Worm (Caenorhabditis elegans) whole organism, early embryonic: ENCODE results near the gene gur-5.

Experiments used
- B0310.2 ChIP-seq: sonication (generic microtip); optimal IDR thresholded peaks from 2 replicates; lab custom pipeline; 2016; ENCODE audit warnings: mild to moderate bottlenecking, missing genetic modification characterization, missing compliant biosample characterization
- F13C5.2 ChIP-seq: sonication (generic microtip); optimal IDR thresholded peaks from 2 replicates; lab custom pipeline; 2017; ENCODE audit warnings: mild to moderate bottlenecking, missing genetic modification characterization, inconsistent platforms, missing compliant biosample characterization
- aly-1 ChIP-seq: sonication (generic microtip); optimal IDR thresholded peaks from 2 replicates; lab custom pipeline; 2016; ENCODE audit warnings: missing genetic modification characterization, missing compliant biosample characterization
- ama-1 ChIP-seq: fragments of 150-350 bp; optimal IDR thresholded peaks from 2 replicates; lab custom pipeline; 2014
- ceh-13 ChIP-seq: fragments of 200-800 bp; sonication (Bioruptor generic); optimal IDR thresholded peaks from 2 replicates; lab custom pipeline; 2018; ENCODE audit warnings: mild to moderate bottlenecking, missing genetic modification characterization, missing compliant biosample characterization
- ceh-36 ChIP-seq: sonication (generic microtip); optimal IDR thresholded peaks from 2 replicates; lab custom pipeline; 2016; ENCODE audit warnings: missing genetic modification characterization, inconsistent platforms, missing compliant biosample characterization
- ets-7 ChIP-seq: sonication (generic microtip); optimal IDR thresholded peaks from 2 replicates; lab custom pipeline; 2016; ENCODE audit warnings: missing genotype, missing genetic modification characterization, missing compliant biosample characterization
- flt-1 ChIP-seq: fragments of 200-800 bp; sonication (Bioruptor generic); IDR thresholded peaks from 2 replicates; pipeline ENCODE4 v1.3.6; 2022; ENCODE audit warnings: missing genetic modification characterization, missing compliant biosample characterization
- hmbx-1 ChIP-seq: sonication (generic microtip); optimal IDR thresholded peaks from 2 replicates; lab custom pipeline; 2016; ENCODE audit warnings: mild to moderate bottlenecking, missing genetic modification characterization, missing compliant biosample characterization
- hmg-4 ChIP-seq: fragments of 200-800 bp; sonication (Bioruptor generic); optimal IDR thresholded peaks from 2 replicates; lab custom pipeline; 2018; ENCODE audit warnings: mild to moderate bottlenecking, missing genetic modification characterization, missing compliant biosample characterization
- hnd-1 ChIP-seq: sonication (generic microtip); optimal IDR thresholded peaks from 2 replicates; lab custom pipeline; 2016; ENCODE audit warnings: missing genetic modification characterization, missing compliant biosample characterization
- pes-1 ChIP-seq: fragments of 200-800 bp; sonication (Bioruptor generic); IDR thresholded peaks from 2 replicates; pipeline ENCODE4 v1.3.6; 2022; ENCODE audit warnings: missing genetic modification reagents, missing genetic modification characterization, missing compliant biosample characterization
- scrt-1 ChIP-seq: fragments of 200-800 bp; sonication (Bioruptor generic); IDR thresholded peaks from 2 replicates; pipeline ENCODE4 v1.3.6; 2022; ENCODE audit warnings: missing genetic modification characterization, missing compliant biosample characterization
- sea-1 ChIP-seq: fragments of 200-800 bp; sonication (Bioruptor generic); conservative IDR thresholded peaks from 2 replicates; pipeline ENCODE4 v1.3.6; 2022; ENCODE audit warnings: missing genetic modification characterization, missing compliant biosample characterization
- tbx-11 ChIP-seq: fragments of 200-800 bp; sonication (Bioruptor generic); IDR thresholded peaks from 2 replicates; pipeline ENCODE4 v1.3.6; 2022; ENCODE audit warnings: missing genetic modification characterization, missing compliant biosample characterization
- tbx-37 ChIP-seq: fragments of 200-800 bp; sonication (Bioruptor generic); conservative IDR thresholded peaks from 2 replicates; pipeline ENCODE4 v1.3.6; 2022; ENCODE audit warnings: missing genetic modification reagents, missing genetic modification characterization, missing compliant biosample characterization
- tra-4 ChIP-seq: sonication (generic microtip); optimal IDR thresholded peaks from 2 replicates; lab custom pipeline; 2017; ENCODE audit warnings: missing genetic modification characterization, missing compliant biosample characterization

The gur-5 gene

DNA sequence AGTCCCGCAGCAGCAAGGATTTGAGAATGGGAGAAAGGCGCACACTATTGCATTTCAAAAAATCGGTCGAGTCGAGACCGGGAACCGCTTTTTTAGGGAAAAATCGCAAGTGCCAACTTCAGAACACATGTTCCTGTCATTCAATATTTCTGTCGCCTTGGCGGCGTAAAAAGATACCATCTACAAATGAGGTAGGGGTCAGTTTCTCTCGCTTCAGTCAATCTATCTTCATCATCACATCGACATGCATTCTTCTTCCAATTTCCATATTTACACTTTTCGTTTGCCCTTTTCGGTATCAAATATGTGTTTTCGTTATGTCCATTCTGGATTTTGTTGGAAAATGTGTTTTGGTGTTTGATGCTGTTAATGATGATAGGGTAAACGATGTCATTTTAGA, 12.6 kb downstream of the gur-5 start:
- TF ChIP-seq hmbx-1 (tag; lab: Kevin White, UChicago): no peak
- TF ChIP-seq tbx-37: no peak
- no peak for TF ChIP-seq flt-1
- TF ChIP-seq ceh-13: no peak
- TF ChIP-seq scrt-1 (GFP tag; lab: Robert Waterston, UW): no peak
- no peak for TF ChIP-seq tbx-11 (GFP tag; lab: Robert Waterston, UW)

DNA sequence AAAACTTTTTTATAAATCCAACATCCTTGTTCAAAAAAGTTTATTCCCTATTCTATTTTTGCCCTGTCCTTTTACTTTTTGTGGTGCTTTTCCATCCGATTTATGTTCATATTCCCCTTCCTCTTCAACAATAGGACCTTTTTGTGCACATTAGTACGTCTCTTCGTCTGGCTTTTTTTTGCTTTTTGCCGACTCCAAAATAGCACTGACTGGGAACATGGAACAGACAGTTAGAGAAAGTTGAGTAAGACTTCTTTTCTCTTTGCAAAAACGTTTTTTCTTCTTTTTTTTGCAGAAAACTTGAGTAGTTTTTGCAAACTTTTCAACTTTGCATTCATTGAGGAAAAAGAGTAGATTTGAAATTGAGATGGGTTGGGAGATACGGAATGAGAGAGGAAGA, 16.7 kb downstream of the gur-5 start:
- TF ChIP-seq F13C5.2 (tag; lab: Kevin White, UChicago) (no peak), sea-1 (GFP tag; lab: Robert Waterston, UW) (no peak), hmbx-1 (tag; lab: Kevin White, UChicago) (no peak), flt-1 (no peak)

ce11 chrII:5305121-5305520, 20.0 kb downstream of the gur-5 start:
- TF ChIP-seq aly-1 (tag; lab: Kevin White, UChicago) (no peak), tra-4 (no peak), ceh-36 (tag; lab: Kevin White, UChicago) (no peak), ama-1 (lab: Kevin White, UChicago) (no peak), hnd-1 (no peak), ceh-13 (no peak), scrt-1 (GFP tag; lab: Robert Waterston, UW) (no peak), hmbx-1 (tag; lab: Kevin White, UChicago) (no peak), B0310.2 (no peak), hmg-4 (GFP tag; lab: Kevin White, UChicago) (no peak), tbx-11 (GFP tag; lab: Robert Waterston, UW) (no peak), ets-7 (tag; lab: Kevin White, UChicago) (no peak), tbx-37 (no peak), F13C5.2 (tag; lab: Kevin White, UChicago) (no peak), sea-1 (GFP tag; lab: Robert Waterston, UW) (no peak), flt-1 (no peak)

- TF ChIP-seq pes-1 (GFP tag; lab: Robert Waterston, UW): no peak
- no peak for TF ChIP-seq ceh-13
- no peak for TF ChIP-seq tbx-37
- TF ChIP-seq ama-1 (lab: Kevin White, UChicago): no peak
- TF ChIP-seq hmbx-1 (tag; lab: Kevin White, UChicago): no peak
- TF ChIP-seq ceh-36 (tag; lab: Kevin White, UChicago): no peak
- TF ChIP-seq hmg-4 (GFP tag; lab: Kevin White, UChicago): no peak
- TF ChIP-seq B0310.2: no peak
- no peak for TF ChIP-seq ets-7 (tag; lab: Kevin White, UChicago)
- TF ChIP-seq scrt-1 (GFP tag; lab: Robert Waterston, UW): no peak
- no peak for TF ChIP-seq tra-4
Measured at ce11 chrII:5306197-5306596, 21.1 kb downstream of the gur-5 start.

DNA sequence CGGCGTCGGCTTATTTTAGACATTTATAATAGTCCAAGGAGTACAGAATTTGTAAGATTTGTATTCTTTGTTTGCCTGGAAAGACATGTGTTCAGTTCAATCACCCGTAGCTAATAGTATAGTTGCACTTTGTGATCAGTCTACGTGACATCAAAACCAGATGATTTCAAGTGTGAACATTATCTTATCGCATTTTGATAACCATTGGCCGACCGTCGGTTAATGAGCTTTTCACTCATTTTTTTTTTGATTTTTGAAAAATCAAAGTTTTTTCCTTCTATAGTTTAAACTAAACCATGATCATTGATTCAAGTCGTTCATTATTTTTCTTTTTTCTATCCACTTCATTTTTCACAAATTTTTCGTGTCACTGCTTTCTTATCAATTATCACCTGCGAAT, 22.1 kb downstream of the gur-5 start:
- TF ChIP-seq ceh-36 (tag; lab: Kevin White, UChicago) (no peak), hmbx-1 (tag; lab: Kevin White, UChicago) (no peak), aly-1 (tag; lab: Kevin White, UChicago) (no peak), ets-7 (tag; lab: Kevin White, UChicago) (no peak), scrt-1 (GFP tag; lab: Robert Waterston, UW) (no peak), ama-1 (lab: Kevin White, UChicago) (no peak), B0310.2 (no peak), tbx-11 (GFP tag; lab: Robert Waterston, UW) (no peak), pes-1 (GFP tag; lab: Robert Waterston, UW) (no peak), tra-4 (no peak), flt-1 (no peak)

ce11 chrII:5308961-5309360, 23.8 kb downstream of the gur-5 start:
- TF ChIP-seq ama-1 (lab: Kevin White, UChicago) (no peak), ceh-13 (no peak), flt-1 (no peak), ceh-36 (tag; lab: Kevin White, UChicago) (no peak), hnd-1 (no peak), tra-4 (no peak), ets-7 (tag; lab: Kevin White, UChicago) (no peak), scrt-1 (GFP tag; lab: Robert Waterston, UW) (no peak), tbx-11 (GFP tag; lab: Robert Waterston, UW) (no peak), pes-1 (GFP tag; lab: Robert Waterston, UW) (no peak)

DNA sequence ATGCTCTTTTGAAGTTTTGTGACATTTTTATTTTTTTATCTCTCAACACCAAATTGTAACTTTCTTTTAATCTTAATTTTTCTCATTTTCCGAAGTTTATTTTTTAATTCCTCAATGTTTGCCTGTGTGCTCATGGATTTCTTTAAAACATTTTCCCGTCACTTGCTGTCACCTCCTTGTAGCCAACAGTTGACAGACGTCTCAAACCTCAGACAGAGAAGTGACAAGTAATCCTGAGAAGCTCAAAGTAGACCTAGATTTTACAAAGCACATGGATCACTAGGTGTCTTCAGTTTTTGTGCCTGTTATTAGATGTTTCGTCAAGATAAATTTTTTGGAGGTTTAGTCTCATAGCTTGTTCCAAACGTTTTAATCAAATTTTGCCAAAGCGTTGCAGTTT, 24.6 kb downstream of the gur-5 start:
- TF ChIP-seq tbx-37 (no peak), ceh-13 (no peak), ets-7 (tag; lab: Kevin White, UChicago) (no peak), tbx-11 (GFP tag; lab: Robert Waterston, UW) (no peak), hnd-1 (no peak), hmg-4 (GFP tag; lab: Kevin White, UChicago) (no peak), scrt-1 (GFP tag; lab: Robert Waterston, UW) (no peak), B0310.2 (no peak), hmbx-1 (tag; lab: Kevin White, UChicago) (no peak), sea-1 (GFP tag; lab: Robert Waterston, UW) (no peak), tra-4 (no peak), aly-1 (tag; lab: Kevin White, UChicago) (no peak), pes-1 (GFP tag; lab: Robert Waterston, UW) (no peak), ama-1 (lab: Kevin White, UChicago) (no peak), flt-1 (no peak), ceh-36 (tag; lab: Kevin White, UChicago) (no peak), F13C5.2 (tag; lab: Kevin White, UChicago) (no peak)

- TF ChIP-seq tra-4: no peak
- no peak for TF ChIP-seq aly-1 (tag; lab: Kevin White, UChicago)
- no peak for TF ChIP-seq tbx-11 (GFP tag; lab: Robert Waterston, UW)
- TF ChIP-seq sea-1 (GFP tag; lab: Robert Waterston, UW): no peak
- TF ChIP-seq flt-1: no peak
- no peak for TF ChIP-seq ceh-13
- no peak for TF ChIP-seq tbx-37
- TF ChIP-seq scrt-1 (GFP tag; lab: Robert Waterston, UW): no peak
- no peak for TF ChIP-seq hnd-1
- TF ChIP-seq F13C5.2 (tag; lab: Kevin White, UChicago): no peak
- no peak for TF ChIP-seq ama-1 (lab: Kevin White, UChicago)
- no peak for TF ChIP-seq hmbx-1 (tag; lab: Kevin White, UChicago)
- no peak for TF ChIP-seq pes-1 (GFP tag; lab: Robert Waterston, UW)
- no peak for TF ChIP-seq B0310.2
Measured at ce11 chrII:5310795-5311194, 25.7 kb downstream of the gur-5 start.
